Fruit fly (Drosophila melanogaster): ENCODE measurements around the gene CG42300.

The CG42300 gene

DNA sequence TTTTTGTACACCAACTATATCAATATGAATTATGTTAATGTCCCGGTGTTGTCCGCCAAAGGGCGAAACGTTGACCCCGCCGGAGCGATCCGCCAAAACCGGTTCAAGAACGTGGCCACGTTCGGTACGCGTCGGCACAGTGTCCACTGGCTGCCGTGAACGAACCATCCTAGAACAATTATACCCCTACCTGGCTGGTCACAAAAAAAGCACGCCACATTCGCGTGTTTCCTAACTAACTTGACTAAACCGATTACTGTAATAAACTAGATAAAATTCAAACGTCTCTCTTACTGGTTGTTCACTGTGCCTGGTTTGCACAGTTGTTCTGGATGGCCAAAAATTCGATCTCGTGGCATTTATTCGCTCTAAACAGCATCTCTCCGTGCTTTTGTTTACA, 23.7 kb upstream of the CG42300 start (continued):
- TF ChIP-seq Sry-β (GFP tag; optimal IDR thresholded peaks at IDR 0.05) (peak; percentile 21), Fer2 (tag; optimal IDR thresholded peaks at IDR 0.05) (peak; percentile 82), kay (GFP tag; optimal IDR thresholded peaks at IDR 0.05) (peak; percentile 77), CG1832 (GFP tag; optimal IDR thresholded peaks at IDR 0.05) (no peak), Trl (optimal IDR thresholded peaks at IDR 0.05) (no peak), Trl (GFP tag; optimal IDR thresholded peaks at IDR 0.05) (peak; percentile 93), CG31365 (tag; optimal IDR thresholded peaks at IDR 0.05) (peak; percentile 79), fd102C (GFP tag; optimal IDR thresholded peaks at IDR 0.05) (peak; percentile 21), sd (tag; optimal IDR thresholded peaks at IDR 0.05) (peak; percentile 81), CG10959 (GFP tag; IDR thresholded peaks at IDR 0.05) (peak; percentile 92), Kr (GFP tag; optimal IDR thresholded peaks at IDR 0.05) (no peak), CG9215 (GFP tag; IDR thresholded peaks at IDR 0.05) (peak; percentile 97), Jarid2 (GFP tag; optimal IDR thresholded peaks at IDR 0.05) (no peak), lbe (GFP tag; optimal IDR thresholded peaks at IDR 0.05) (peak; percentile 98), Nf-YC (tag; optimal IDR thresholded peaks at IDR 0.05) (peak; percentile 66), ash1 (GFP tag; optimal IDR thresholded peaks at IDR 0.05) (peak; percentile 72), CG17829 (tag; optimal IDR thresholded peaks at IDR 0.05) (peak; percentile 89), bab2 (GFP tag; optimal IDR thresholded peaks at IDR 0.05) (peak; percentile 91), caup (GFP tag; optimal IDR thresholded peaks at IDR 0.05; ENCODE audit: severe bottlenecking) (peak; percentile 93), Aef1 (GFP tag; IDR thresholded peaks at IDR 0.05) (peak; percentile 93), wek (GFP tag; optimal IDR thresholded peaks at IDR 0.05) (peak; percentile 64), Asciz (GFP tag; optimal IDR thresholded peaks at IDR 0.05) (peak; percentile 75), Hr78 (GFP tag; optimal IDR thresholded peaks at IDR 0.05) (peak in 1 of 2 experiments; percentile 65), sqz (GFP tag; optimal IDR thresholded peaks at IDR 0.05) (no peak), sug (tag; optimal IDR thresholded peaks at IDR 0.05) (peak; percentile 86), CG7357 (GFP tag; IDR thresholded peaks at IDR 0.05) (peak; percentile 87), CG2678 (tag; optimal IDR thresholded peaks at IDR 0.05) (peak; percentile 93), vnd (GFP tag; IDR thresholded peaks at IDR 0.05; ENCODE audit: partially characterized antibody) (no peak), esg (GFP tag; conservative IDR thresholded peaks at IDR 0.05) (peak; percentile 92), E2f2 (GFP tag; IDR thresholded peaks at IDR 0.05) (peak; percentile 70), CG6765 (GFP tag; optimal IDR thresholded peaks at IDR 0.05) (peak; percentile 77), pita (GFP tag; optimal IDR thresholded peaks at IDR 0.05) (no peak), zen2 (GFP tag; IDR thresholded peaks at IDR 0.05; ENCODE audit: partially characterized antibody) (no peak), Hr51 (GFP tag; optimal IDR thresholded peaks at IDR 0.05) (peak in 1 of 2 experiments; percentile 88), CG6813 (GFP tag; optimal IDR thresholded peaks at IDR 0.05) (peak; percentile 93), CG15601 (tag; optimal IDR thresholded peaks at IDR 0.05) (peak; percentile 85), tgo (GFP tag; IDR thresholded peaks at IDR 0.05) (peak; percentile 89), CG14667 (GFP tag; IDR thresholded peaks at IDR 0.05) (peak; percentile 90), gsb-n (tag; optimal IDR thresholded peaks at IDR 0.05) (no peak), sim (GFP tag; IDR thresholded peaks at IDR 0.05) (peak; percentile 73), btn (GFP tag; optimal IDR thresholded peaks at IDR 0.05) (peak; percentile 64), CG12744 (GFP tag; optimal IDR thresholded peaks at IDR 0.05) (peak; percentile 82), CG7556 (GFP tag; optimal IDR thresholded peaks at IDR 0.05) (peak; percentile 85), CG16863 (GFP tag; optimal IDR thresholded peaks at IDR 0.05) (peak; percentile 91), CG1024 (GFP tag; IDR thresholded peaks at IDR 0.05) (peak; percentile 83), dpn (GFP tag; optimal IDR thresholded peaks at IDR 0.05) (peak; percentile 93 to 96), Spps (tag; optimal IDR thresholded peaks at IDR 0.05) (peak; percentile 68), Oli (tag; optimal IDR thresholded peaks at IDR 0.05) (peak; percentile 89), Vsx1 (GFP tag; optimal IDR thresholded peaks at IDR 0.05) (no peak), CG8359 (GFP tag; optimal IDR thresholded peaks at IDR 0.05; ENCODE audit: borderline replicate concordance) (peak; percentile 57)

Data from whole organism, embryonic.